Worm (Caenorhabditis elegans) whole organism, L3 larva: ENCODE results near the gene C44C10.9.
A peak's percentile ranks its signal among the peaks of the same experiment; 100 is the strongest.

Source experiments
- R02D3.7 ChIP-seq: fragments of 150-350 bp; optimal IDR thresholded peaks from 2 replicates; lab custom pipeline; 2014; ENCODE audit warnings: missing biosample characterization, missing genetic modification characterization
- ZK546.5 ChIP-seq: sonication (generic microtip); optimal IDR thresholded peaks from 2 replicates; lab custom pipeline; 2017; ENCODE audit warnings: missing biosample characterization, missing genetic modification characterization
- aly-2 ChIP-seq: fragments of 150-350 bp; optimal IDR thresholded peaks from 2 replicates; lab custom pipeline; 2014; ENCODE audit warnings: missing biosample characterization, missing genetic modification characterization
- ama-1 ChIP-seq: fragments of 150-350 bp; optimal IDR thresholded peaks from 2 replicates; lab custom pipeline; 2018
- ceh-28 ChIP-seq: fragments of 150-350 bp; optimal IDR thresholded peaks from 2 replicates; lab custom pipeline; 2014; ENCODE audit warnings: missing biosample characterization, missing genetic modification reagents, missing genetic modification characterization
- ceh-82 ChIP-seq: fragments of 150-350 bp; optimal IDR thresholded peaks from 2 replicates; lab custom pipeline; 2014; ENCODE audit warnings: missing biosample characterization, missing genetic modification characterization
- egl-27 ChIP-seq: sonication (generic microtip); optimal IDR thresholded peaks from 4 replicates; lab custom pipeline; 2017; ENCODE audit warnings: missing biosample characterization, missing genetic modification reagents, missing genetic modification characterization
- elt-1 ChIP-seq: fragments of 150-350 bp; optimal IDR thresholded peaks from 2 replicates; lab custom pipeline; 2014; ENCODE audit warnings: missing biosample characterization, missing genetic modification characterization
- elt-2 ChIP-seq: sonication (generic microtip); optimal IDR thresholded peaks from 2 replicates; lab custom pipeline; 2016; ENCODE audit warnings: missing genetic modification reagents, mild to moderate bottlenecking, missing genetic modification characterization, missing compliant biosample characterization
- elt-3 ChIP-seq, 3 experiments: fragments of 150-350 bp in 1 of 3; sonication (generic microtip) in 2 of 3; optimal IDR thresholded peaks; 2 replicates in 2 of 3; 4 replicates in 1 of 3; lab custom pipeline; 2014 to 2017; ENCODE audit warnings: missing biosample characterization in 3 of 3, missing genetic modification characterization in 3 of 3
- eor-1 ChIP-seq, 2 experiments: fragments of 150-350 bp; optimal IDR thresholded peaks; 2 replicates each; lab custom pipeline; 2014 to 2018; ENCODE audit warnings: missing biosample characterization in 2 of 2, missing genetic modification characterization in 2 of 2
- fkh-10 ChIP-seq: sonication (generic microtip); optimal IDR thresholded peaks from 2 replicates; lab custom pipeline; 2017; ENCODE audit warnings: missing biosample characterization, missing genetic modification reagents, missing genetic modification characterization
- fos-1 ChIP-seq: fragments of 150-350 bp; optimal IDR thresholded peaks from 2 replicates; lab custom pipeline; 2014; ENCODE audit warnings: missing biosample characterization, missing genetic modification characterization
- jun-1 ChIP-seq: fragments of 150-350 bp; optimal IDR thresholded peaks from 2 replicates; lab custom pipeline; 2014; ENCODE audit warnings: missing biosample characterization, missing genetic modification reagents, missing genetic modification characterization
- mdl-1 ChIP-seq: fragments of 150-350 bp; optimal IDR thresholded peaks from 2 replicates; lab custom pipeline; 2014; ENCODE audit warnings: missing biosample characterization, missing genetic modification characterization
- mml-1 ChIP-seq: fragments of 150-350 bp; sonication (generic microtip); optimal IDR thresholded peaks from 3 replicates; lab custom pipeline; 2014; ENCODE audit warnings: missing biosample characterization, missing genetic modification characterization
- nhr-11 ChIP-seq: fragments of 150-350 bp; optimal IDR thresholded peaks from 2 replicates; lab custom pipeline; 2014; ENCODE audit warnings: missing biosample characterization, missing genetic modification characterization
- nhr-12 ChIP-seq: fragments of 150-350 bp; optimal IDR thresholded peaks from 2 replicates; lab custom pipeline; 2014; ENCODE audit warnings: missing biosample characterization, missing genetic modification characterization
- nhr-23 ChIP-seq: fragments of 150-350 bp; optimal IDR thresholded peaks from 2 replicates; lab custom pipeline; 2014; ENCODE audit warnings: missing biosample characterization, missing genetic modification reagents, missing genetic modification characterization
- nhr-237 ChIP-seq: fragments of 150-350 bp; optimal IDR thresholded peaks from 2 replicates; lab custom pipeline; 2014; ENCODE audit warnings: missing biosample characterization, missing genetic modification characterization
- nhr-25 ChIP-seq: sonication (generic microtip); optimal IDR thresholded peaks from 2 replicates; lab custom pipeline; 2017; ENCODE audit warnings: missing biosample characterization, missing genetic modification characterization
- nhr-28 ChIP-seq: fragments of 150-350 bp; optimal IDR thresholded peaks from 2 replicates; lab custom pipeline; 2014; ENCODE audit warnings: missing biosample characterization, missing genetic modification characterization
- nhr-43 ChIP-seq: sonication (generic microtip); optimal IDR thresholded peaks from 2 replicates; lab custom pipeline; 2016; ENCODE audit warnings: mild to moderate bottlenecking, missing genetic modification characterization, missing compliant biosample characterization; ENCODE audit not compliant: poor library complexity, severe bottlenecking
- nhr-77 ChIP-seq: fragments of 150-350 bp; optimal IDR thresholded peaks from 2 replicates; lab custom pipeline; 2014; ENCODE audit warnings: missing biosample characterization, missing genetic modification characterization
- pha-4 ChIP-seq: fragments of 150-350 bp; optimal IDR thresholded peaks from 2 replicates; lab custom pipeline; 2014; ENCODE audit warnings: missing biosample characterization, missing genetic modification reagents, missing genetic modification characterization
- pqm-1 ChIP-seq: fragments of 150-350 bp; optimal IDR thresholded peaks from 2 replicates; lab custom pipeline; 2017; ENCODE audit warnings: missing biosample characterization, missing genetic modification characterization, inconsistent platforms
- skn-1 ChIP-seq: fragments of 150-350 bp; optimal IDR thresholded peaks from 2 replicates; lab custom pipeline; 2014; ENCODE audit warnings: missing biosample characterization, missing genetic modification characterization
- snpc-4 ChIP-seq: fragments of 150-350 bp; optimal IDR thresholded peaks from 2 replicates; lab custom pipeline; 2014; ENCODE audit warnings: missing biosample characterization, missing genetic modification characterization
- tbx-2 ChIP-seq: sonication (generic microtip); optimal IDR thresholded peaks from 2 replicates; lab custom pipeline; 2016; ENCODE audit warnings: mild to moderate bottlenecking, missing genetic modification characterization, missing compliant biosample characterization
- unc-39 ChIP-seq: sonication (generic microtip); optimal IDR thresholded peaks from 4 replicates; lab custom pipeline; 2017; ENCODE audit warnings: missing biosample characterization, missing genetic modification characterization
- unc-62 ChIP-seq: fragments of 150-350 bp; sonication (generic microtip); optimal IDR thresholded peaks from 4 replicates; lab custom pipeline; 2014; ENCODE audit warnings: missing biosample characterization, missing genetic modification reagents, missing genetic modification characterization
- zag-1 ChIP-seq: fragments of 150-350 bp; optimal IDR thresholded peaks from 2 replicates; lab custom pipeline; 2014; ENCODE audit warnings: missing biosample characterization, missing genetic modification characterization
- ztf-11 ChIP-seq: fragments of 150-350 bp; optimal IDR thresholded peaks from 2 replicates; lab custom pipeline; 2014; ENCODE audit warnings: missing biosample characterization, missing genetic modification characterization
- ztf-4 ChIP-seq: fragments of 150-350 bp; optimal IDR thresholded peaks from 2 replicates; lab custom pipeline; 2014; ENCODE audit warnings: missing biosample characterization, missing genetic modification characterization

C44C10.9 gene

ce11 chrX:11734110-11734509 lies 17.8 kb upstream of the C44C10.9 start:
- TF ChIP-seq elt-2 (tag; lab: Kevin White, UChicago) (peak; percentile 64), pqm-1 (tag; lab: Kevin White, UChicago) (peak; percentile 57), nhr-237 (tag; lab: Kevin White, UChicago) (no peak)

ce11 chrX:11732752-11733151 lies 16.4 kb upstream of the C44C10.9 start:
- TF ChIP-seq unc-62 (GFP tag; lab: Kevin White, UChicago) (no peak), snpc-4 (no peak), elt-1 (tag; lab: Kevin White, UChicago) (no peak), ZK546.5 (tag; lab: Kevin White, UChicago) (no peak), egl-27 (tag; lab: Kevin White, UChicago) (no peak), tbx-2 (tag; lab: Kevin White, UChicago) (no peak), pqm-1 (tag; lab: Kevin White, UChicago) (no peak), unc-39 (tag; lab: Kevin White, UChicago) (no peak), ztf-11 (no peak), nhr-25 (tag; lab: Kevin White, UChicago) (no peak), nhr-43 (tag; lab: Kevin White, UChicago) (no peak), ceh-82 (no peak), ama-1 (lab: Kevin White, UChicago) (no peak), nhr-11 (tag; lab: Kevin White, UChicago) (no peak), pha-4 (tag; lab: Kevin White, UChicago) (no peak), mdl-1 (tag; lab: Kevin White, UChicago) (no peak), R02D3.7 (no peak), zag-1 (tag; lab: Kevin White, UChicago) (no peak)
- TF ChIP-seq, all 47 proteins: peak for 0

DNA sequence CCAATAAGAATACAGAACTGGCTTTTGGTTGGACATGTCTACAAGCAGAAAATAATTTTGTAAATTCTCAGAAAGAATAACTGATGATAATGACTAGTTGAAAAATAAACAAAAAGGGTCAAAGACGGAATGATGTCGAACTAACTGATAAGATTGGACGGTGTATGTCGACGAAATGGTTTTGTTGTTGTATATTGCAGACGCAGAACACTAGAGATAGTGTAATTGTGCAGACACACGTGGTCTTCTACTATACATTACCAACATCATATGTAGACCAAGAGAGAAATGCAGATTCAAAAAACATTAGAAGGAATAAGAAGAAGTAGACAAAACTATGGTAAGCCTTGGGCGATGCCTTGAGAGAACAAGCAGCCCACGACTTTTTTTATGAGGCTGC lies 11.4 kb upstream of the C44C10.9 start, which contains the start of the genes gst-42 and D1053.2:
gst-42 (minus strand) TSS at position 176 of the 400 bp plus-strand sequence.
D1053.2 (plus strand) TSS at position 391 of the 400 bp plus-strand sequence.
- TF ChIP-seq nhr-77 (no peak), fos-1 (tag; lab: Kevin White, UChicago) (no peak), skn-1 (tag; lab: Kevin White, UChicago) (peak; percentile 28), mdl-1 (tag; lab: Kevin White, UChicago) (peak; percentile 78), nhr-43 (tag; lab: Kevin White, UChicago) (peak; percentile 53), nhr-23 (peak; percentile 74), R02D3.7 (peak; percentile 14), nhr-12 (no peak), unc-62 (GFP tag; lab: Kevin White, UChicago) (no peak), ceh-28 (tag; lab: Kevin White, UChicago) (peak; percentile 44), pha-4 (tag; lab: Kevin White, UChicago) (peak; percentile 79), fkh-10 (GFP tag; lab: Kevin White, UChicago) (no peak), nhr-25 (tag; lab: Kevin White, UChicago) (peak; percentile 73), elt-3 (tag; optimal IDR thresholded peaks at IDR 0.05; lab: Kevin White, UChicago) (peak in 2 of 3 experiments; percentile 77 to 85), elt-2 (tag; lab: Kevin White, UChicago) (peak; percentile 94), jun-1 (tag; lab: Kevin White, UChicago) (peak; percentile 51), nhr-237 (tag; lab: Kevin White, UChicago) (no peak), pqm-1 (tag; lab: Kevin White, UChicago) (peak; percentile 99)

ce11 chrX:11726450-11726849 lies 10.1 kb upstream of the C44C10.9 start:
- no peak for TF ChIP-seq tbx-2 (tag; lab: Kevin White, UChicago)
- TF ChIP-seq nhr-25 (tag; lab: Kevin White, UChicago) = peak; percentile 37
- peak in 1 of 3 experiments; percentile 53 for TF ChIP-seq elt-3 (tag; optimal IDR thresholded peaks at IDR 0.05; lab: Kevin White, UChicago)
- TF ChIP-seq elt-1 (tag; lab: Kevin White, UChicago) = peak; percentile 89
- no peak for TF ChIP-seq eor-1 (tag; optimal IDR thresholded peaks at IDR 0.05; lab: Kevin White, UChicago)
- TF ChIP-seq nhr-23 = peak; percentile 10

DNA sequence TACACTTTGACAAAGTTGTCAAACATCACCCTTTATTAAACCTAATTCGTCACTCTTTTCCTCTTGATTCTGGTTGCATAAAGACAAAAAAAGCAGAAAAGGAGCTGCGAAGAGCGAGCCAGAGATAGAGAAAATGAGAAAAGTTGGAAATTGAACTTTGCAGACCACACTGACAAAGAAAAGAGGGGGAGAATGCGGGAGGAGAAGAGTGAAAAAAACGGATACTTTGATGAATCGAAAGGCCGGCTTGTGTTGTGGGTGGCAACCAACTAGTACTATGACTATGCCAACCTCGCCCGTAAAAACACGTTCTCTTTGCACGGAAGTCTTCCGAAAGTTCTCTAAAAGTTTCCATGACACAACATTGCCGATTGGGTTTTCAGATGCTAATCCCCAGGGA lies 9.3 kb upstream of the C44C10.9 start:
- no peak for TF ChIP-seq mml-1 (tag; lab: Kevin White, UChicago)
- TF ChIP-seq ama-1 (lab: Kevin White, UChicago) = no peak
- TF ChIP-seq zag-1 (tag; lab: Kevin White, UChicago) = no peak
- no peak for TF ChIP-seq ztf-11
- no peak for TF ChIP-seq nhr-237 (tag; lab: Kevin White, UChicago)
- TF ChIP-seq unc-39 (tag; lab: Kevin White, UChicago) = no peak
- TF ChIP-seq nhr-28 (tag; lab: Kevin White, UChicago) = no peak
- no peak for TF ChIP-seq aly-2
- TF ChIP-seq nhr-12 = no peak
- TF ChIP-seq unc-62 (GFP tag; lab: Kevin White, UChicago) = no peak
- TF ChIP-seq ztf-4 (tag; lab: Kevin White, UChicago) = no peak
